Worm (Caenorhabditis elegans): Measurements from ENCODE around the gene mpst-1.

Gene mpst-1

ce11 chrV:11845492-11845891 lies 18.6 kb upstream of the mpst-1 start, which contains the start of gene hmp-1:
Gene hmp-1 (plus strand): TSS chrV:11845871.
- TF ChIP-seq sea-1 (GFP tag; conservative IDR thresholded peaks at IDR 0.05) (no peak), aly-1 (tag; optimal IDR thresholded peaks at IDR 0.05) (no peak)

ce11 chrV:11844828-11845227 lies 18.0 kb upstream of the mpst-1 start:
- peak; percentile 84 for TF ChIP-seq hmg-4 (GFP tag; optimal IDR thresholded peaks at IDR 0.05)
- peak; percentile 27 for TF ChIP-seq F13C5.2 (tag; optimal IDR thresholded peaks at IDR 0.05)
- TF ChIP-seq aly-1 (tag; optimal IDR thresholded peaks at IDR 0.05): peak; percentile 74
- TF ChIP-seq pes-1 (GFP tag; IDR thresholded peaks at IDR 0.05): no peak
- peak; percentile 47 for TF ChIP-seq ets-7 (tag; optimal IDR thresholded peaks at IDR 0.05)
- TF ChIP-seq flt-1 (GFP tag; IDR thresholded peaks at IDR 0.05): 0 out of 2 replicates have a peak, but pooled peaks have one; percentile 34

- no peak for TF ChIP-seq hmbx-1 (tag; optimal IDR thresholded peaks at IDR 0.05)
- no peak for TF ChIP-seq B0310.2 (tag; optimal IDR thresholded peaks at IDR 0.05)
- TF ChIP-seq F13C5.2 (tag; optimal IDR thresholded peaks at IDR 0.05): no peak
- TF ChIP-seq tra-4 (tag; optimal IDR thresholded peaks at IDR 0.05): no peak
Observed at ce11 chrV:11843678-11844366, 17.0 kb upstream of the mpst-1 start, which contains the start of gene nphp-4. Gene nphp-4 (minus strand): TSS chrV:11843728.

- TF ChIP-seq pes-1 (GFP tag; IDR thresholded peaks at IDR 0.05) (no peak), sea-1 (GFP tag; conservative IDR thresholded peaks at IDR 0.05) (no peak), tra-4 (tag; optimal IDR thresholded peaks at IDR 0.05) (no peak), tbx-37 (GFP tag; conservative IDR thresholded peaks at IDR 0.05) (no peak), scrt-1 (GFP tag; IDR thresholded peaks at IDR 0.05) (no peak), hmbx-1 (tag; optimal IDR thresholded peaks at IDR 0.05) (no peak), ama-1 (optimal IDR thresholded peaks at IDR 0.05) (no peak), ceh-13 (GFP tag; optimal IDR thresholded peaks at IDR 0.05) (no peak), F13C5.2 (tag; optimal IDR thresholded peaks at IDR 0.05) (no peak), tbx-11 (GFP tag; IDR thresholded peaks at IDR 0.05) (no peak), ets-7 (tag; optimal IDR thresholded peaks at IDR 0.05) (no peak), B0310.2 (tag; optimal IDR thresholded peaks at IDR 0.05) (no peak), aly-1 (tag; optimal IDR thresholded peaks at IDR 0.05) (no peak), hmg-4 (GFP tag; optimal IDR thresholded peaks at IDR 0.05) (no peak), ceh-36 (tag; optimal IDR thresholded peaks at IDR 0.05) (no peak), hnd-1 (tag; optimal IDR thresholded peaks at IDR 0.05) (no peak), flt-1 (GFP tag; IDR thresholded peaks at IDR 0.05) (no peak)
Observed at ce11 chrV:11839220-11839619, 12.4 kb upstream of the mpst-1 start, which contains the start of gene idpb-5. Gene idpb-5 (plus strand): TSS chrV:11839520.

ce11 chrV:11836073-11836472 lies 9.2 kb upstream of the mpst-1 start, which contains the start of gene R13H4.2:
Gene R13H4.2 (plus strand): TSS chrV:11836391.
- TF ChIP-seq B0310.2 (tag; optimal IDR thresholded peaks at IDR 0.05) (no peak), ets-7 (tag; optimal IDR thresholded peaks at IDR 0.05) (no peak), ama-1 (optimal IDR thresholded peaks at IDR 0.05) (no peak), F13C5.2 (tag; optimal IDR thresholded peaks at IDR 0.05) (no peak), pes-1 (GFP tag; IDR thresholded peaks at IDR 0.05) (no peak), hmg-4 (GFP tag; optimal IDR thresholded peaks at IDR 0.05) (no peak), scrt-1 (GFP tag; IDR thresholded peaks at IDR 0.05) (no peak), hnd-1 (tag; optimal IDR thresholded peaks at IDR 0.05) (no peak), aly-1 (tag; optimal IDR thresholded peaks at IDR 0.05) (no peak), ceh-13 (GFP tag; optimal IDR thresholded peaks at IDR 0.05) (no peak), flt-1 (GFP tag; IDR thresholded peaks at IDR 0.05) (no peak), sea-1 (GFP tag; conservative IDR thresholded peaks at IDR 0.05) (no peak)

- TF ChIP-seq tra-4 (tag; optimal IDR thresholded peaks at IDR 0.05): no peak
- TF ChIP-seq B0310.2 (tag; optimal IDR thresholded peaks at IDR 0.05): no peak
- TF ChIP-seq hmbx-1 (tag; optimal IDR thresholded peaks at IDR 0.05): no peak
- TF ChIP-seq tbx-11 (GFP tag; IDR thresholded peaks at IDR 0.05): no peak
- no peak for TF ChIP-seq F13C5.2 (tag; optimal IDR thresholded peaks at IDR 0.05)
- no peak for TF ChIP-seq tbx-37 (GFP tag; conservative IDR thresholded peaks at IDR 0.05)
- TF ChIP-seq ama-1 (optimal IDR thresholded peaks at IDR 0.05): no peak
- no peak for TF ChIP-seq ceh-36 (tag; optimal IDR thresholded peaks at IDR 0.05)
- no peak for TF ChIP-seq hmg-4 (GFP tag; optimal IDR thresholded peaks at IDR 0.05)
- TF ChIP-seq scrt-1 (GFP tag; IDR thresholded peaks at IDR 0.05): no peak
- no peak for TF ChIP-seq flt-1 (GFP tag; IDR thresholded peaks at IDR 0.05)
- TF ChIP-seq hnd-1 (tag; optimal IDR thresholded peaks at IDR 0.05): no peak
- TF ChIP-seq aly-1 (tag; optimal IDR thresholded peaks at IDR 0.05): no peak
- TF ChIP-seq ets-7 (tag; optimal IDR thresholded peaks at IDR 0.05): no peak
Observed at ce11 chrV:11833319-11833718, 6.5 kb upstream of the mpst-1 start, which contains the start of gene pho-8. Gene pho-8 (plus strand): TSS chrV:11833619.

- TF ChIP-seq flt-1 (GFP tag; IDR thresholded peaks at IDR 0.05) (no peak), hmg-4 (GFP tag; optimal IDR thresholded peaks at IDR 0.05) (no peak), ama-1 (optimal IDR thresholded peaks at IDR 0.05) (no peak), pes-1 (GFP tag; IDR thresholded peaks at IDR 0.05) (no peak), tra-4 (tag; optimal IDR thresholded peaks at IDR 0.05) (no peak), F13C5.2 (tag; optimal IDR thresholded peaks at IDR 0.05) (no peak), hmbx-1 (tag; optimal IDR thresholded peaks at IDR 0.05) (no peak), ceh-13 (GFP tag; optimal IDR thresholded peaks at IDR 0.05) (no peak), aly-1 (tag; optimal IDR thresholded peaks at IDR 0.05) (no peak), tbx-37 (GFP tag; conservative IDR thresholded peaks at IDR 0.05) (no peak), ets-7 (tag; optimal IDR thresholded peaks at IDR 0.05) (no peak), scrt-1 (GFP tag; IDR thresholded peaks at IDR 0.05) (no peak), sea-1 (GFP tag; conservative IDR thresholded peaks at IDR 0.05) (no peak), tbx-11 (GFP tag; IDR thresholded peaks at IDR 0.05) (no peak), ceh-36 (tag; optimal IDR thresholded peaks at IDR 0.05) (no peak), B0310.2 (tag; optimal IDR thresholded peaks at IDR 0.05) (no peak), hnd-1 (tag; optimal IDR thresholded peaks at IDR 0.05) (no peak)
Observed at ce11 chrV:11829282-11829681, 2.4 kb upstream of the mpst-1 start, which contains the start of gene col-158. Gene col-158 (plus strand): TSS chrV:11829582.

All from whole organism, early embryonic.